Fruit fly (Drosophila melanogaster) whole organism, embryonic: ENCODE data around the gene GluRIA.

ENCODE experiments used
- Bdp1 ChIP-seq: fragments of 200-800 bp; sonication (Bioruptor generic); optimal IDR thresholded peaks from 3 replicates; lab custom pipeline; 2016; ENCODE audit warnings: missing biosample characterization, missing genetic modification characterization
- CG10462 ChIP-seq: fragments of 200-800 bp; sonication (Bioruptor generic); optimal IDR thresholded peaks from 2 replicates; lab custom pipeline; 2016; ENCODE audit warnings: missing biosample characterization, missing genetic modification characterization
- CG11085 ChIP-seq: fragments of 200-800 bp; sonication (Bioruptor generic); IDR thresholded peaks from 2 replicates; pipeline ENCODE4 v1.3.6; 2022; ENCODE audit warnings: missing biosample characterization, missing genetic modification characterization
- CG11247 ChIP-seq: fragments of 200-800 bp; sonication (Bioruptor generic); IDR thresholded peaks from 2 replicates; pipeline ENCODE4 v1.3.6; 2022; ENCODE audit warnings: missing biosample characterization, missing genetic modification characterization
- CG11456 ChIP-seq: fragments of 200-800 bp; sonication (Bioruptor generic); IDR thresholded peaks from 3 replicates; pipeline ENCODE4 v1.3.6; 2022; ENCODE audit warnings: missing biosample characterization, missing genetic modification characterization
- CG12104 ChIP-seq: fragments of 200-800 bp; sonication (Bioruptor generic); optimal IDR thresholded peaks from 3 replicates; lab custom pipeline; 2016; ENCODE audit warnings: missing biosample characterization, missing genetic modification characterization
- CG12942 ChIP-seq: fragments of 200-800 bp; sonication (Bioruptor generic); optimal IDR thresholded peaks from 3 replicates; lab custom pipeline; 2016; ENCODE audit warnings: missing biosample characterization, missing genetic modification characterization
- CG13775 ChIP-seq: fragments of 200-800 bp; sonication (Bioruptor generic); optimal IDR thresholded peaks from 3 replicates; lab custom pipeline; 2017; ENCODE audit warnings: missing biosample characterization, mild to moderate bottlenecking, missing genetic modification characterization
- CG14965 ChIP-seq: fragments of 200-800 bp; sonication (Bioruptor generic); optimal IDR thresholded peaks from 2 replicates; lab custom pipeline; 2016; ENCODE audit warnings: missing biosample characterization, missing genetic modification characterization, borderline replicate concordance
- CG15479 ChIP-seq: fragments of 200-800 bp; sonication (Bioruptor generic); optimal IDR thresholded peaks from 3 replicates; lab custom pipeline; 2019; ENCODE audit warnings: missing biosample characterization, mild to moderate bottlenecking, missing genetic modification characterization, moderate library complexity
- CG15601 ChIP-seq: fragments of 200-800 bp; sonication (Bioruptor generic); optimal IDR thresholded peaks from 3 replicates; lab custom pipeline; 2019; ENCODE audit warnings: missing biosample characterization, mild to moderate bottlenecking, missing genetic modification characterization, moderate library complexity
- CG17328 ChIP-seq: fragments of 200-800 bp; sonication (Bioruptor generic); IDR thresholded peaks from 2 replicates; pipeline ENCODE4 v1.3.6; 2022; ENCODE audit warnings: missing biosample characterization, missing genetic modification characterization
- CG17912 ChIP-seq: fragments of 200-800 bp; sonication (Bioruptor generic); optimal IDR thresholded peaks from 2 replicates; lab custom pipeline; 2018; ENCODE audit warnings: missing biosample characterization, mild to moderate bottlenecking, missing genetic modification characterization
- CG18599 ChIP-seq: fragments of 200-800 bp; sonication (Bioruptor generic); optimal IDR thresholded peaks from 3 replicates; lab custom pipeline; 2017; ENCODE audit warnings: missing biosample characterization, missing genetic modification characterization, mild to moderate bottlenecking, moderate library complexity, missing genetic modification reagents
- CG2116 ChIP-seq: fragments of 200-800 bp; sonication (Bioruptor generic); optimal IDR thresholded peaks from 3 replicates; lab custom pipeline; 2018; ENCODE audit warnings: missing biosample characterization, mild to moderate bottlenecking, missing genetic modification characterization
- CG2120 ChIP-seq: fragments of 200-800 bp; sonication (Bioruptor generic); optimal IDR thresholded peaks from 3 replicates; lab custom pipeline; 2016; ENCODE audit warnings: missing biosample characterization, missing genetic modification characterization
- CG2875 ChIP-seq: fragments of 200-800 bp; sonication (Bioruptor generic); optimal IDR thresholded peaks from 2 replicates; lab custom pipeline; 2017; ENCODE audit warnings: missing biosample characterization, mild to moderate bottlenecking, missing genetic modification characterization, missing genetic modification reagents
- CG31441 ChIP-seq: fragments of 200-800 bp; sonication (Bioruptor generic); IDR thresholded peaks from 2 replicates; pipeline ENCODE4 v1.3.6; 2022; ENCODE audit warnings: missing biosample characterization, missing genetic modification characterization
- CG32767 ChIP-seq: fragments of 200-800 bp; sonication (Bioruptor generic); IDR thresholded peaks from 2 replicates; pipeline ENCODE4 v1.3.6; 2022; ENCODE audit warnings: missing biosample characterization, missing genetic modification characterization
- CG3281 ChIP-seq: fragments of 200-800 bp; sonication (Bioruptor generic); optimal IDR thresholded peaks from 3 replicates; lab custom pipeline; 2017; ENCODE audit warnings: missing biosample characterization, mild to moderate bottlenecking, missing genetic modification characterization
- CG34422 ChIP-seq: fragments of 200-800 bp; sonication (Bioruptor generic); IDR thresholded peaks from 3 replicates; pipeline ENCODE4 v1.3.6; 2022; ENCODE audit warnings: missing biosample characterization, missing genetic modification characterization
- CG3726 ChIP-seq: fragments of 200-800 bp; sonication (Bioruptor generic); IDR thresholded peaks from 3 replicates; pipeline ENCODE4, ENCODE4 v1.3.6; 2022; ENCODE audit warnings: missing biosample characterization, missing genetic modification characterization
- CG3847 ChIP-seq: fragments of 200-800 bp; sonication (Bioruptor generic); IDR thresholded peaks from 2 replicates; pipeline ENCODE4 v1.3.6; 2022; ENCODE audit warnings: missing biosample characterization, missing genetic modification characterization
- CG3995 ChIP-seq: fragments of 200-800 bp; sonication (Bioruptor generic); optimal IDR thresholded peaks from 3 replicates; lab custom pipeline; 2016; ENCODE audit warnings: missing biosample characterization, missing genetic modification characterization
- CG4404 ChIP-seq: fragments of 200-800 bp; sonication (Bioruptor generic); IDR thresholded peaks from 2 replicates; pipeline ENCODE4 v1.3.6; 2022; ENCODE audit warnings: missing biosample characterization, missing genetic modification characterization
- CG4820 ChIP-seq: fragments of 200-800 bp; sonication (Bioruptor generic); optimal IDR thresholded peaks from 3 replicates; lab custom pipeline; 2016; ENCODE audit warnings: missing biosample characterization, missing genetic modification characterization
- CG6765 ChIP-seq: fragments of 200-800 bp; sonication (Bioruptor generic); optimal IDR thresholded peaks from 3 replicates; lab custom pipeline; 2017; ENCODE audit warnings: missing biosample characterization, mild to moderate bottlenecking, missing genetic modification characterization
- CG6854 ChIP-seq: fragments of 200-800 bp; sonication (Bioruptor generic); optimal IDR thresholded peaks from 3 replicates; lab custom pipeline; 2017; ENCODE audit warnings: missing biosample characterization, mild to moderate bottlenecking, missing genetic modification characterization
- CG7987 ChIP-seq: fragments of 200-800 bp; sonication (Bioruptor generic); optimal IDR thresholded peaks from 2 replicates; lab custom pipeline; 2018; ENCODE audit warnings: missing biosample characterization, mild to moderate bottlenecking, missing genetic modification characterization, moderate library complexity
- CG9876 ChIP-seq: fragments of 200-800 bp; sonication (Bioruptor generic); optimal IDR thresholded peaks from 2 replicates; lab custom pipeline; 2016; ENCODE audit warnings: missing biosample characterization, missing genetic modification characterization
- D19A ChIP-seq: fragments of 200-800 bp; optimal IDR thresholded peaks from 3 replicates; lab custom pipeline; 2019; ENCODE audit warnings: missing biosample characterization, mild to moderate bottlenecking, missing genetic modification characterization, moderate library complexity
- Dad ChIP-seq: fragments of 200-800 bp; sonication (Bioruptor generic); optimal IDR thresholded peaks from 3 replicates; lab custom pipeline; 2016; ENCODE audit warnings: missing biosample characterization, missing genetic modification characterization
- Deaf1 ChIP-seq: fragments of 200-800 bp; optimal IDR thresholded peaks from 3 replicates; lab custom pipeline; 2019; ENCODE audit warnings: missing biosample characterization, mild to moderate bottlenecking, missing genetic modification characterization, moderate library complexity
- Dip2 ChIP-seq: fragments of 200-800 bp; sonication (Bioruptor generic); IDR thresholded peaks from 2 replicates; pipeline ENCODE4 v1.3.6; 2022; ENCODE audit warnings: missing biosample characterization, missing genetic modification characterization
- Eip74EF ChIP-seq, 2 experiments: fragments of 200-800 bp in 1 of 2; fragments of >200 bp in 1 of 2; sonication (Bioruptor generic) in 1 of 2; optimal IDR thresholded peaks; 2 replicates each; lab custom pipeline; 2017 to 2019; ENCODE audit warnings: missing biosample characterization in 2 of 2, missing genetic modification characterization in 2 of 2, mild to moderate bottlenecking in 1 of 2, moderate library complexity in 1 of 2
- Hr3 ChIP-seq: fragments of 200-800 bp; sonication (Bioruptor generic); optimal IDR thresholded peaks from 3 replicates; lab custom pipeline; 2016; ENCODE audit warnings: missing biosample characterization, missing genetic modification characterization
- Max ChIP-seq: fragments of 200-800 bp; sonication (Bioruptor generic); optimal IDR thresholded peaks from 2 replicates; lab custom pipeline; 2016; ENCODE audit warnings: missing biosample characterization, mild to moderate bottlenecking, missing genetic modification characterization
- NC2β ChIP-seq: fragments of 200-800 bp; sonication (Bioruptor generic); optimal IDR thresholded peaks from 2 replicates; lab custom pipeline; 2016; ENCODE audit warnings: missing biosample characterization, missing genetic modification characterization
- Rfx ChIP-seq: fragments of 200-800 bp; sonication (Bioruptor generic); IDR thresholded peaks from 2 replicates; pipeline ENCODE4 v1.3.6; 2022; ENCODE audit warnings: missing biosample characterization, missing genetic modification characterization
- abd-A ChIP-seq: fragments of 200-800 bp; sonication (Bioruptor generic); optimal IDR thresholded peaks from 3 replicates; lab custom pipeline; 2019; ENCODE audit warnings: missing biosample characterization, mild to moderate bottlenecking, missing genetic modification characterization, moderate library complexity
- bbx ChIP-seq: fragments of 200-800 bp; sonication (Bioruptor generic); IDR thresholded peaks from 2 replicates; pipeline ENCODE4 v1.3.6; 2022; ENCODE audit warnings: missing biosample characterization, missing genetic modification characterization; ENCODE audit not compliant: partially characterized antibody
- cas ChIP-seq: fragments of 200-800 bp; sonication (Bioruptor generic); IDR thresholded peaks from 2 replicates; pipeline ENCODE4 v1.3.6; 2022; ENCODE audit warnings: missing biosample characterization, missing genetic modification characterization
- ftz-f1 ChIP-seq: fragments of 200-800 bp; sonication (Bioruptor generic); optimal IDR thresholded peaks from 2 replicates; lab custom pipeline; 2016; ENCODE audit warnings: missing biosample characterization, missing genetic modification characterization
- grau ChIP-seq: fragments of 200-800 bp; optimal IDR thresholded peaks from 3 replicates; lab custom pipeline; 2019; ENCODE audit warnings: missing biosample characterization, mild to moderate bottlenecking, missing genetic modification characterization, moderate library complexity
- hth ChIP-seq: fragments of >200 bp; optimal IDR thresholded peaks from 2 replicates; lab custom pipeline; 2017; ENCODE audit warnings: inconsistent platforms
- kni ChIP-seq: fragments of 200-800 bp; sonication (Bioruptor generic); optimal IDR thresholded peaks from 3 replicates; lab custom pipeline; 2017; ENCODE audit warnings: mild to moderate bottlenecking, missing biosample characterization, missing genetic modification reagents, missing genetic modification characterization
- nau ChIP-seq: fragments of 200-800 bp; sonication (Bioruptor generic); optimal IDR thresholded peaks from 3 replicates; lab custom pipeline; 2017; ENCODE audit warnings: missing biosample characterization, mild to moderate bottlenecking, missing genetic modification characterization, missing genetic modification reagents
- nerfin-1 ChIP-seq: fragments of 200-800 bp; sonication (Bioruptor generic); optimal IDR thresholded peaks from 3 replicates; lab custom pipeline; 2019; ENCODE audit warnings: missing biosample characterization, mild to moderate bottlenecking, missing genetic modification characterization, moderate library complexity
- pb ChIP-seq: fragments of 200-800 bp; sonication (Bioruptor generic); optimal IDR thresholded peaks from 3 replicates; lab custom pipeline; 2016; ENCODE audit warnings: missing biosample characterization, missing genetic modification characterization
- zen ChIP-seq: fragments of 200-800 bp; sonication (Bioruptor generic); optimal IDR thresholded peaks from 3 replicates; lab custom pipeline; 2018; ENCODE audit warnings: missing biosample characterization, mild to moderate bottlenecking, missing genetic modification characterization, moderate library complexity
- zen2 ChIP-seq: fragments of 200-800 bp; sonication (Bioruptor generic); IDR thresholded peaks from 3 replicates; pipeline ENCODE4 v1.3.6; 2022; ENCODE audit warnings: missing biosample characterization, missing genetic modification characterization; ENCODE audit not compliant: partially characterized antibody

GluRIA gene

DNA sequence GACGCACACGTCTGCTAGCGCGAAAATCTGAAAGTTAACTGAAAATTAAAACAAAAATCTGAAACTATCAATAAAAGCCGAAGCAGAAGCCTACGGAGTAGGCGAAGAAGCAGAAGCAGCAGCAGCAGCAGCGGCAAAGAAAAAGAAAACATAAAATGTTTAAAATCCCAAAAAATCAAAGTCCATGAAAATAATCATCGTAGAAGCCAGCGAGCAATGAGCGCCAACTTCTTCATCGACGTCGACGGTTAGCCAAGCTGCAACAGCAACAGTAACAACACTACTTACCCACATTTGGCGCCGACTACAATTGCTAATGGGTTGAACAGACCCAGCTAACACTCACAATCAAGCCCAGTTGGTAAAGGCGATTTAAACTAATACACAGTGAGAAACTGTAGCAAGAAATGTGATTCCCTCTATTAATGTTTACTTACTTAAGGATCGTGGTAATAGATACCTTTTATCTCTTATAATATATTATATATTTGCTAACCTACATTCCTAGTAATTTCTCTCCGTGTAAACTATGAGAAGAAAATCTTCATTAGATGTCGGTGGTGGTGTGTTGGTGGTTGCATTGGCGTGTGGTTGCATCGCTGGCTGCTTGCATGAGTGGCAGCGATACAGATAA, 34.3 kb upstream of the GluRIA start, which contains the start of gene jv:
TSS of gene jv (minus strand) at position 51 of the 634 bp plus-strand sequence.
- TF ChIP-seq pb (GFP tag; lab: Kevin White, UChicago) (no peak), CG17328 (peak; percentile 48), nerfin-1 (tag; lab: Kevin White, UChicago) (no peak), CG18599 (GFP tag; lab: Kevin White, UChicago) (no peak), CG13775 (no peak), CG6765 (no peak), CG2120 (GFP tag; lab: Kevin White, UChicago) (no peak), grau (tag; lab: Kevin White, UChicago) (no peak), NC2β (GFP tag; lab: Kevin White, UChicago) (no peak), CG12104 (GFP tag; lab: Kevin White, UChicago) (no peak), zen (tag; lab: Kevin White, UChicago) (no peak), Max (GFP tag; lab: Kevin White, UChicago) (no peak), CG11247 (no peak), CG3847 (GFP tag; lab: Robert Waterston, UW) (no peak), CG4820 (GFP tag; lab: Kevin White, UChicago) (peak; percentile 13), Eip74EF (GFP tag; optimal IDR thresholded peaks at IDR 0.05; lab: Kevin White, UChicago) (no peak), Bdp1 (no peak), CG2116 (GFP tag; lab: Kevin White, UChicago) (no peak), Deaf1 (tag; lab: Kevin White, UChicago) (no peak), CG12942 (GFP tag; lab: Kevin White, UChicago) (no peak), CG2875 (GFP tag; lab: Kevin White, UChicago) (no peak), hth (lab: Kevin White, UChicago) (no peak), ftz-f1 (GFP tag; lab: Kevin White, UChicago) (no peak), CG11085 (GFP tag; lab: Robert Waterston, UW) (no peak), CG3995 (no peak), kni (GFP tag; lab: Kevin White, UChicago) (no peak), Dad (GFP tag; lab: Kevin White, UChicago) (no peak), CG10462 (GFP tag; lab: Kevin White, UChicago) (no peak), CG34422 (GFP tag; lab: Robert Waterston, UW) (no peak; the same call in 2 of the 3 replicates), CG3281 (GFP tag; lab: Kevin White, UChicago) (no peak), CG17912 (GFP tag; lab: Kevin White, UChicago) (no peak), Dip2 (no peak), D19A (tag; lab: Kevin White, UChicago) (no peak), Hr3 (GFP tag; lab: Kevin White, UChicago) (peak; percentile 30), Rfx (GFP tag; lab: Robert Waterston, UW) (no peak), CG7987 (GFP tag; lab: Kevin White, UChicago) (no peak), CG11456 (GFP tag; lab: Robert Waterston, UW) (no peak), CG15479 (GFP tag; lab: Kevin White, UChicago) (no peak), CG14965 (no peak), CG6854 (GFP tag; lab: Kevin White, UChicago) (no peak), CG32767 (GFP tag; lab: Robert Waterston, UW) (0 out of 2 replicates have a peak, but pooled peaks have one; percentile 13), CG3726 (GFP tag; lab: Robert Waterston, UW) (no peak), CG15601 (no peak), CG4404 (GFP tag; lab: Robert Waterston, UW) (peak; percentile 42; the same call in 1 of the 2 replicates), CG31441 (GFP tag; lab: Robert Waterston, UW) (no peak), nau (no peak), CG9876 (GFP tag; lab: Kevin White, UChicago) (no peak), zen2 (GFP tag; lab: Robert Waterston, UW) (no peak), bbx (GFP tag; lab: Robert Waterston, UW) (no peak), abd-A (tag; lab: Kevin White, UChicago) (no peak), cas (GFP tag; lab: Robert Waterston, UW) (no peak)
